Worm (Caenorhabditis elegans) whole organism, L1 larva: ENCODE results near the gene nape-1.

Source experiments
- aly-2 ChIP-seq: fragments of 150-350 bp; optimal IDR thresholded peaks from 2 replicates; lab custom pipeline; 2014; ENCODE audit warnings: missing biosample characterization, missing genetic modification characterization
- nhr-11 ChIP-seq: fragments of 150-350 bp; optimal IDR thresholded peaks from 2 replicates; lab custom pipeline; 2014; ENCODE audit warnings: missing biosample characterization, missing genetic modification characterization
- nhr-20 ChIP-seq: sonication (generic microtip); optimal IDR thresholded peaks from 2 replicates; lab custom pipeline; 2016; ENCODE audit warnings: mild to moderate bottlenecking, missing genetic modification characterization, missing compliant biosample characterization
- unc-30 ChIP-seq: sonication (generic microtip); optimal IDR thresholded peaks from 2 replicates; lab custom pipeline; 2017; ENCODE audit warnings: missing biosample characterization, missing genetic modification characterization
- zag-1 ChIP-seq: fragments of 150-350 bp; optimal IDR thresholded peaks from 2 replicates; lab custom pipeline; 2014; ENCODE audit warnings: missing biosample characterization, missing genetic modification characterization

DNA sequence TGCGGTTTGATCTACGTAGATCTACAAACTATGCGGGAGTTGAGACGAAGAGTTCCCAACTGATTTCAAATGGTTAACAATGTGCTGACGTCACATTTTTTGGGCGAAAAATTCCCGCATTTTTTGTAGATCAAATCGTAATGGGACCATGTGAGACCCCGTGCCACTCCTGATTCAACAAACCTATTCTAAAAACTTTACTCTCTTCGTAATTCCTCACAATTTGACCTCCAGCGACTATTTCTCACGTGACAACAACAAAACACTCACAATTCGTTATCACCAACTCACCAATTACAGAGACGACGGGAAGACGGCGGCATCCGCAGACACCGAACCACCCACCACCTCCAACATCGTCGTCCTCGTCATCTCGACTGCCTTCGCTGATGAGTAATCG, 3.1 kb upstream of the nape-1 start, which contains the start of gene siah-1:
- no peak for TF ChIP-seq aly-2 (tag; lab: Kevin White, UChicago)
- TF ChIP-seq nhr-20 (tag; lab: Kevin White, UChicago), result no peak
- no peak for TF ChIP-seq unc-30 (tag; lab: Kevin White, UChicago)
- no peak for TF ChIP-seq nhr-11 (tag; lab: Kevin White, UChicago)
- no peak for TF ChIP-seq zag-1 (tag; lab: Kevin White, UChicago)
